Fruit fly (Drosophila melanogaster) whole organism, embryonic: ENCODE measurements around the gene Nepl21.

ENCODE experiments used
- Antp ChIP-seq: fragments of 200-800 bp; sonication (Bioruptor generic); optimal IDR thresholded peaks from 3 replicates; lab custom pipeline; 2016; ENCODE audit warnings: missing biosample characterization, missing genetic modification characterization
- Asciz ChIP-seq: fragments of 200-800 bp; sonication (Bioruptor generic); optimal IDR thresholded peaks from 2 replicates; lab custom pipeline; 2017; ENCODE audit warnings: missing biosample characterization, mild to moderate bottlenecking, missing genetic modification characterization, missing genetic modification reagents
- CG10267 ChIP-seq: fragments of 200-800 bp; sonication (Bioruptor generic); optimal IDR thresholded peaks from 2 replicates; lab custom pipeline; 2018; ENCODE audit warnings: missing biosample characterization, mild to moderate bottlenecking, missing genetic modification characterization, moderate library complexity
- CG10959 ChIP-seq: fragments of 200-800 bp; sonication (Bioruptor generic); IDR thresholded peaks from 2 replicates; pipeline ENCODE4 v1.3.6; 2022; ENCODE audit warnings: missing biosample characterization, missing genetic modification characterization
- CG11247 ChIP-seq: fragments of 200-800 bp; sonication (Bioruptor generic); IDR thresholded peaks from 2 replicates; pipeline ENCODE4 v1.3.6; 2022; ENCODE audit warnings: missing biosample characterization, missing genetic modification characterization
- CG11695 ChIP-seq: fragments of 200-800 bp; sonication (Bioruptor generic); IDR thresholded peaks from 3 replicates; pipeline ENCODE4 v1.3.6; 2022; ENCODE audit warnings: missing biosample characterization, missing genetic modification characterization
- CG13424 ChIP-seq: fragments of 200-800 bp; sonication (Bioruptor generic); optimal IDR thresholded peaks from 2 replicates; lab custom pipeline; 2019; ENCODE audit warnings: missing biosample characterization, mild to moderate bottlenecking, missing genetic modification characterization, moderate library complexity
- CG14014 ChIP-seq: fragments of 200-800 bp; sonication (Bioruptor generic); IDR thresholded peaks from 2 replicates; pipeline ENCODE4 v1.3.6; 2022; ENCODE audit warnings: missing biosample characterization, missing genetic modification characterization
- CG14710 ChIP-seq: fragments of 200-800 bp; sonication (Bioruptor generic); optimal IDR thresholded peaks from 3 replicates; lab custom pipeline; 2019; ENCODE audit warnings: missing biosample characterization, mild to moderate bottlenecking, missing genetic modification characterization, moderate library complexity
- CG15479 ChIP-seq: fragments of 200-800 bp; sonication (Bioruptor generic); optimal IDR thresholded peaks from 3 replicates; lab custom pipeline; 2019; ENCODE audit warnings: missing biosample characterization, mild to moderate bottlenecking, missing genetic modification characterization, moderate library complexity
- CG17328 ChIP-seq: fragments of 200-800 bp; sonication (Bioruptor generic); IDR thresholded peaks from 2 replicates; pipeline ENCODE4 v1.3.6; 2022; ENCODE audit warnings: missing biosample characterization, missing genetic modification characterization
- CG18599 ChIP-seq: fragments of 200-800 bp; sonication (Bioruptor generic); optimal IDR thresholded peaks from 3 replicates; lab custom pipeline; 2017; ENCODE audit warnings: missing biosample characterization, missing genetic modification characterization, mild to moderate bottlenecking, moderate library complexity, missing genetic modification reagents
- CG2116 ChIP-seq: fragments of 200-800 bp; sonication (Bioruptor generic); optimal IDR thresholded peaks from 3 replicates; lab custom pipeline; 2018; ENCODE audit warnings: missing biosample characterization, mild to moderate bottlenecking, missing genetic modification characterization
- CG43689 ChIP-seq: fragments of 200-800 bp; sonication (Bioruptor generic); IDR thresholded peaks from 2 replicates; pipeline ENCODE4 v1.3.6; 2022; ENCODE audit warnings: missing biosample characterization, missing genetic modification characterization
- CG5245 ChIP-seq: fragments of 200-800 bp; sonication (Bioruptor generic); optimal IDR thresholded peaks from 3 replicates; lab custom pipeline; 2016; ENCODE audit warnings: missing biosample characterization, missing genetic modification characterization
- CG6689 ChIP-seq: fragments of 200-800 bp; sonication (Bioruptor generic); IDR thresholded peaks from 2 replicates; pipeline ENCODE4 v1.3.6; 2022; ENCODE audit warnings: missing biosample characterization, missing genetic modification characterization
- CG7372 ChIP-seq: fragments of 200-800 bp; sonication (Bioruptor generic); IDR thresholded peaks from 2 replicates; pipeline ENCODE4 v1.3.6; 2022; ENCODE audit warnings: missing biosample characterization, missing genetic modification characterization
- CG8924 ChIP-seq: fragments of 200-800 bp; optimal IDR thresholded peaks from 3 replicates; lab custom pipeline; 2019; ENCODE audit warnings: missing biosample characterization, mild to moderate bottlenecking, missing genetic modification characterization, moderate library complexity
- Camta ChIP-seq: fragments of 200-800 bp; sonication (Bioruptor generic); optimal IDR thresholded peaks from 2 replicates; lab custom pipeline; 2016; ENCODE audit warnings: missing biosample characterization, missing genetic modification characterization
- CoRest ChIP-seq: fragments of 200-800 bp; sonication (Bioruptor generic); optimal IDR thresholded peaks from 3 replicates; lab custom pipeline; 2018; ENCODE audit warnings: missing biosample characterization, mild to moderate bottlenecking, missing genetic modification characterization, moderate library complexity
- E2f2 ChIP-seq: fragments of 200-800 bp; sonication (Bioruptor generic); IDR thresholded peaks from 2 replicates; pipeline ENCODE4 v1.3.6; 2022; ENCODE audit warnings: missing biosample characterization, missing genetic modification characterization
- Fer1 ChIP-seq: fragments of 200-800 bp; sonication (Bioruptor generic); optimal IDR thresholded peaks from 2 replicates; lab custom pipeline; 2017; ENCODE audit warnings: missing biosample characterization, mild to moderate bottlenecking, missing genetic modification characterization
- H15 ChIP-seq: fragments of 200-800 bp; sonication (Bioruptor generic); IDR thresholded peaks from 3 replicates; pipeline ENCODE4 v1.3.6; 2022; ENCODE audit warnings: missing biosample characterization, missing genetic modification characterization
- Hr39 ChIP-seq: fragments of >200 bp; optimal IDR thresholded peaks from 2 replicates; lab custom pipeline; 2017
- Hsf ChIP-seq: fragments of 200-800 bp; sonication (Bioruptor generic); optimal IDR thresholded peaks from 3 replicates; lab custom pipeline; 2016; ENCODE audit warnings: missing biosample characterization, missing genetic modification characterization
- NfI ChIP-seq: fragments of 200-800 bp; sonication (Bioruptor generic); optimal IDR thresholded peaks from 3 replicates; lab custom pipeline; 2018; ENCODE audit warnings: missing biosample characterization, mild to moderate bottlenecking, missing genetic modification characterization, moderate library complexity
- Rfx ChIP-seq: fragments of 200-800 bp; sonication (Bioruptor generic); IDR thresholded peaks from 2 replicates; pipeline ENCODE4 v1.3.6; 2022; ENCODE audit warnings: missing biosample characterization, missing genetic modification characterization
- Sox100B ChIP-seq: fragments of 200-800 bp; sonication (Bioruptor generic); optimal IDR thresholded peaks from 3 replicates; lab custom pipeline; 2018; ENCODE audit warnings: missing biosample characterization, mild to moderate bottlenecking, missing genetic modification characterization
- Xrp1 ChIP-seq: fragments of 200-800 bp; sonication (Bioruptor generic); IDR thresholded peaks from 2 replicates; pipeline ENCODE4 v1.3.6; 2022; ENCODE audit warnings: missing biosample characterization, missing genetic modification characterization
- ac ChIP-seq: fragments of 200-800 bp; sonication (Bioruptor generic); optimal IDR thresholded peaks from 3 replicates; lab custom pipeline; 2017; ENCODE audit warnings: missing biosample characterization, mild to moderate bottlenecking, missing genetic modification characterization
- al ChIP-seq: fragments of 200-800 bp; sonication (Bioruptor generic); IDR thresholded peaks from 2 replicates; pipeline ENCODE4 v1.3.6; 2022; ENCODE audit warnings: missing biosample characterization, missing genetic modification characterization
- az2 ChIP-seq: fragments of 200-800 bp; sonication (Bioruptor generic); optimal IDR thresholded peaks from 3 replicates; lab custom pipeline; 2016; ENCODE audit warnings: missing biosample characterization, missing genetic modification characterization
- bsh ChIP-seq, 2 experiments: fragments of 200-800 bp; sonication (Bioruptor generic); optimal IDR thresholded peaks; 2 replicates each; lab custom pipeline; 2017 to 2018; ENCODE audit warnings: mild to moderate bottlenecking in 2 of 2, missing biosample characterization in 2 of 2, missing genetic modification characterization in 2 of 2, moderate library complexity in 1 of 2
- chm ChIP-seq: fragments of 200-800 bp; sonication (Bioruptor generic); IDR thresholded peaks from 2 replicates; pipeline ENCODE4 v1.3.6; 2022; ENCODE audit warnings: missing biosample characterization, missing genetic modification characterization
- dmrt99B ChIP-seq: fragments of 200-800 bp; sonication (Bioruptor generic); optimal IDR thresholded peaks from 2 replicates; lab custom pipeline; 2018; ENCODE audit warnings: missing biosample characterization, mild to moderate bottlenecking, missing genetic modification characterization, moderate library complexity
- gsb ChIP-seq: fragments of 200-800 bp; sonication (Bioruptor generic); IDR thresholded peaks from 2 replicates; pipeline ENCODE4 v1.3.6; 2022; ENCODE audit warnings: missing biosample characterization, missing genetic modification characterization
- gsb-n ChIP-seq: fragments of 200-800 bp; sonication (Bioruptor generic); optimal IDR thresholded peaks from 3 replicates; lab custom pipeline; 2018; ENCODE audit warnings: missing biosample characterization, mild to moderate bottlenecking, missing genetic modification characterization
- inv ChIP-seq: fragments of 200-800 bp; sonication (Bioruptor generic); IDR thresholded peaks from 2 replicates; pipeline ENCODE4 v1.3.6; 2022; ENCODE audit warnings: missing biosample characterization, missing genetic modification characterization; ENCODE audit not compliant: partially characterized antibody
- jumu ChIP-seq: fragments of 200-800 bp; sonication (Bioruptor generic); optimal IDR thresholded peaks from 3 replicates; lab custom pipeline; 2016; ENCODE audit warnings: missing biosample characterization, missing genetic modification characterization
- lmd ChIP-seq: fragments of 200-800 bp; sonication (Bioruptor generic); IDR thresholded peaks from 2 replicates; pipeline ENCODE4 v1.3.6; 2022; ENCODE audit warnings: missing biosample characterization, missing genetic modification characterization
- lola ChIP-seq, 3 experiments: fragments of >200 bp in 2 of 3; fragments of 200-800 bp in 1 of 3; sonication (Bioruptor generic) in 1 of 3; optimal IDR thresholded peaks; 2 replicates each; lab custom pipeline; 2017 to 2019; ENCODE audit warnings: missing biosample characterization in 3 of 3, missing genetic modification characterization in 3 of 3, mild to moderate bottlenecking in 1 of 3, moderate library complexity in 1 of 3
- luna ChIP-seq: fragments of 200-800 bp; sonication (Bioruptor generic); optimal IDR thresholded peaks from 2 replicates; lab custom pipeline; 2016; ENCODE audit warnings: missing biosample characterization, missing genetic modification characterization
- mam ChIP-seq: fragments of 200-800 bp; sonication (Bioruptor generic); optimal IDR thresholded peaks from 3 replicates; lab custom pipeline; 2016; ENCODE audit warnings: missing biosample characterization, missing genetic modification characterization
- mirr ChIP-seq: fragments of 200-800 bp; sonication (Bioruptor generic); optimal IDR thresholded peaks from 3 replicates; lab custom pipeline; 2018; ENCODE audit warnings: missing biosample characterization, mild to moderate bottlenecking, missing genetic modification characterization
- org-1 ChIP-seq: fragments of 200-800 bp; sonication (Bioruptor generic); optimal IDR thresholded peaks from 2 replicates; lab custom pipeline; 2017; ENCODE audit warnings: missing biosample characterization, missing genetic modification characterization
- otp ChIP-seq: fragments of 200-800 bp; sonication (Bioruptor generic); IDR thresholded peaks from 3 replicates; pipeline ENCODE4, ENCODE4 v1.3.6; 2022; ENCODE audit warnings: missing biosample characterization, missing genetic modification characterization
- sc ChIP-seq, 3 experiments: fragments of >200 bp in 2 of 3; fragments of 200-800 bp in 1 of 3; sonication (Bioruptor generic) in 1 of 3; optimal IDR thresholded peaks; 2 replicates in 2 of 3; 3 replicates in 1 of 3; lab custom pipeline; 2017; ENCODE audit warnings: mild to moderate bottlenecking in 1 of 3, missing biosample characterization in 1 of 3, missing genetic modification characterization in 1 of 3, missing genetic modification reagents in 1 of 3
- sob ChIP-seq: fragments of 200-800 bp; sonication (Bioruptor generic); IDR thresholded peaks from 2 replicates; pipeline ENCODE4 v1.3.6; 2022; ENCODE audit warnings: missing biosample characterization, missing genetic modification characterization
- sr ChIP-seq: fragments of 200-800 bp; sonication (Bioruptor generic); IDR thresholded peaks from 3 replicates; pipeline ENCODE4 v1.3.6; 2022; ENCODE audit warnings: missing biosample characterization, missing genetic modification characterization
- z ChIP-seq: fragments of 200-800 bp; sonication (Bioruptor generic); IDR thresholded peaks from 3 replicates; pipeline ENCODE4 v1.3.6; 2022; ENCODE audit warnings: missing biosample characterization, missing genetic modification characterization

Nepl21 gene

dm6 chr3R:28904174-28904573 lies 20.7 kb downstream of the Nepl21 start (continued):
- TF ChIP-seq sob (peak; percentile 17; the same call in 1 of the 2 replicates), CG6689 (GFP tag; lab: Robert Waterston, UW) (peak; percentile 60), CG14014 (GFP tag; lab: Robert Waterston, UW) (0 out of 2 replicates have a peak, but pooled peaks have one; percentile 38), jumu (GFP tag; lab: Kevin White, UChicago) (peak; percentile 21), otp (GFP tag; lab: Robert Waterston, UW) (0 out of 3 replicates have a peak, but pooled peaks have one; percentile 17), CG10267 (tag; lab: Kevin White, UChicago) (peak; percentile 5), org-1 (GFP tag; lab: Kevin White, UChicago) (peak; percentile 6), CG17328 (0 out of 2 replicates have a peak, but pooled peaks have one; percentile 31), E2f2 (GFP tag; lab: Robert Waterston, UW) (peak; percentile 7; the same call in 1 of the 2 replicates), Antp (GFP tag; lab: Kevin White, UChicago) (peak; percentile 6), ac (GFP tag; lab: Kevin White, UChicago) (no peak), Hsf (GFP tag; lab: Kevin White, UChicago) (peak; percentile 5), CG10959 (no peak), lola (GFP tag; optimal IDR thresholded peaks at IDR 0.05; lab: Kevin White, UChicago) (peak in 1 of 3 experiments; percentile 18), NfI (GFP tag; lab: Kevin White, UChicago) (peak; percentile 48), luna (GFP tag; lab: Kevin White, UChicago) (no peak), sr (GFP tag; lab: Robert Waterston, UW) (no peak), gsb-n (tag; lab: Kevin White, UChicago) (peak; percentile 48), al (GFP tag; lab: Robert Waterston, UW) (no peak), Sox100B (GFP tag; lab: Kevin White, UChicago) (peak; percentile 26), sc (optimal IDR thresholded peaks at IDR 0.05; lab: Kevin White, UChicago) (no peak), sc (GFP tag; optimal IDR thresholded peaks at IDR 0.05; lab: Kevin White, UChicago) (no peak), mirr (GFP tag; lab: Kevin White, UChicago) (no peak), Rfx (GFP tag; lab: Robert Waterston, UW) (peak; percentile 61), CG5245 (GFP tag; lab: Kevin White, UChicago) (peak; percentile 22), Camta (GFP tag; lab: Kevin White, UChicago) (no peak), az2 (GFP tag; lab: Kevin White, UChicago) (peak; percentile 25), lmd (GFP tag; lab: Robert Waterston, UW) (peak; percentile 66), CG2116 (GFP tag; lab: Kevin White, UChicago) (no peak), dmrt99B (tag; lab: Kevin White, UChicago) (peak; percentile 73), CG13424 (peak; percentile 54), CG43689 (no peak), chm (GFP tag; lab: Robert Waterston, UW) (no peak), Hr39 (lab: Kevin White, UChicago) (no peak), CoRest (tag; lab: Kevin White, UChicago) (peak; percentile 46), inv (GFP tag; lab: Robert Waterston, UW) (no peak), CG11695 (GFP tag; lab: Robert Waterston, UW) (peak; percentile 26; the same call in 1 of the 3 replicates), Fer1 (GFP tag; lab: Kevin White, UChicago) (peak; percentile 6), H15 (GFP tag; lab: Robert Waterston, UW) (peak; percentile 65; the same call in 2 of the 3 replicates), CG15479 (GFP tag; lab: Kevin White, UChicago) (no peak), Asciz (GFP tag; lab: Kevin White, UChicago) (peak; percentile 45), bsh (GFP tag; optimal IDR thresholded peaks at IDR 0.05; lab: Kevin White, UChicago) (peak; percentile 1 to 73), CG18599 (GFP tag; lab: Kevin White, UChicago) (peak; percentile 4), mam (GFP tag; lab: Kevin White, UChicago) (peak; percentile 4), CG11247 (GFP tag; lab: Robert Waterston, UW) (0 out of 2 replicates have a peak, but pooled peaks have one; percentile 16), Xrp1 (GFP tag; lab: Robert Waterston, UW) (peak; percentile 62; the same call in 1 of the 2 replicates), gsb (GFP tag; lab: Robert Waterston, UW) (peak; percentile 39; the same call in 1 of the 2 replicates), z (GFP tag; lab: Robert Waterston, UW) (0 out of 3 replicates have a peak, but pooled peaks have one; percentile 21), CG7372 (GFP tag; lab: Robert Waterston, UW) (peak; percentile 45), CG14710 (peak; percentile 33), CG8924 (tag; lab: Kevin White, UChicago) (peak; percentile 39)
